Fruit fly (Drosophila melanogaster) whole organism, wandering third instar larva: ENCODE results near the gene Lectin-galC1.

Experiments
- Abd-B ChIP-seq: fragments of >200 bp; optimal IDR thresholded peaks from 2 replicates; lab custom pipeline; 2017; ENCODE audit warnings: missing biosample characterization, missing genetic modification characterization
- CG32264 ChIP-seq: fragments of 200-800 bp; sonication (Bioruptor generic); optimal IDR thresholded peaks from 2 replicates; lab custom pipeline; 2016; ENCODE audit warnings: missing biosample characterization, missing genetic modification characterization
- CG9705 ChIP-seq: fragments of 200-800 bp; sonication (Bioruptor generic); optimal IDR thresholded peaks from 2 replicates; lab custom pipeline; 2018; ENCODE audit warnings: missing biosample characterization, mild to moderate bottlenecking, missing genetic modification characterization
- CrebA ChIP-seq: fragments of 200-800 bp; sonication (Bioruptor generic); optimal IDR thresholded peaks from 2 replicates; lab custom pipeline; 2016; ENCODE audit warnings: missing biosample characterization, mild to moderate bottlenecking, missing genetic modification characterization, borderline replicate concordance
- Dfd ChIP-seq: fragments of >200 bp; optimal IDR thresholded peaks from 2 replicates; lab custom pipeline; 2017; ENCODE audit warnings: missing biosample characterization, missing genetic modification characterization
- Dif ChIP-seq: fragments of 200-275, 200-300 bp; sonication (Bioruptor generic); optimal IDR thresholded peaks from 2 replicates; lab custom pipeline; 2018; ENCODE audit warnings: missing biosample characterization, missing genetic modification characterization; ENCODE audit not compliant: partially characterized antibody
- HLH106 ChIP-seq: fragments of 200-800 bp; optimal IDR thresholded peaks from 3 replicates; lab custom pipeline; 2019; ENCODE audit warnings: missing biosample characterization, mild to moderate bottlenecking, missing genetic modification characterization, moderate library complexity
- Hnf4 ChIP-seq: fragments of 200-800 bp; sonication (Bioruptor generic); optimal IDR thresholded peaks from 2 replicates; lab custom pipeline; 2016; ENCODE audit warnings: missing biosample characterization, mild to moderate bottlenecking, missing genetic modification characterization
- Hr78 ChIP-seq: fragments of >200 bp; optimal IDR thresholded peaks from 2 replicates; lab custom pipeline; 2017; ENCODE audit warnings: missing biosample characterization, missing genetic modification characterization
- Hr83 ChIP-seq: fragments of 200-300 bp; sonication (Bioruptor generic); optimal IDR thresholded peaks from 2 replicates; lab custom pipeline; 2016; ENCODE audit warnings: missing biosample characterization, mild to moderate bottlenecking, missing genetic modification characterization, moderate library complexity; ENCODE audit not compliant: poor library complexity, severe bottlenecking
- Mio ChIP-seq: sonication (Bioruptor generic); optimal IDR thresholded peaks from 2 replicates; lab custom pipeline; 2016; ENCODE audit warnings: missing biosample characterization, missing genetic modification characterization
- Myc ChIP-seq: fragments of >200 bp; optimal IDR thresholded peaks from 2 replicates; lab custom pipeline; 2017
- N ChIP-seq: fragments of >200 bp; optimal IDR thresholded peaks from 2 replicates; lab custom pipeline; 2018; ENCODE audit warnings: missing biosample characterization, missing external identifiers, missing genetic modification characterization
- OdsH ChIP-seq: fragments of 200-800 bp; sonication (Bioruptor generic); optimal IDR thresholded peaks from 2 replicates; lab custom pipeline; 2016; ENCODE audit warnings: missing biosample characterization, mild to moderate bottlenecking, missing genetic modification characterization
- Sp1 ChIP-seq: fragments of 200-800 bp; sonication (Bioruptor generic); optimal IDR thresholded peaks from 3 replicates; lab custom pipeline; 2019; ENCODE audit warnings: missing biosample characterization, mild to moderate bottlenecking, missing genetic modification characterization, moderate library complexity
- Vsx2 ChIP-seq: fragments of 200-300, 225-300 bp; sonication (Bioruptor generic); optimal IDR thresholded peaks from 2 replicates; lab custom pipeline; 2018; ENCODE audit warnings: missing biosample characterization, missing genetic modification characterization; ENCODE audit not compliant: partially characterized antibody
- br ChIP-seq: fragments of 200-800 bp; sonication (Bioruptor generic); optimal IDR thresholded peaks from 2 replicates; lab custom pipeline; 2016; ENCODE audit warnings: missing biosample characterization, missing genetic modification characterization
- brk ChIP-seq: fragments of 200-800 bp; sonication (Bioruptor generic); optimal IDR thresholded peaks from 2 replicates; lab custom pipeline; 2016; ENCODE audit warnings: missing biosample characterization, mild to moderate bottlenecking, missing genetic modification characterization
- dl ChIP-seq, 2 experiments: fragments of 175-275, 200-275 bp in 1 of 2; fragments of 200-275 bp in 1 of 2; sonication (Bioruptor generic); optimal IDR thresholded peaks; lab custom pipeline; 2018; ENCODE audit warnings: mild to moderate bottlenecking in 2 of 2, missing biosample characterization in 2 of 2, missing genetic modification characterization in 2 of 2, moderate library complexity in 2 of 2; ENCODE audit not compliant: partially characterized antibody in 2 of 2, insufficient read depth in 1 of 2
- dmrt93B ChIP-seq: fragments of 200-800 bp; sonication (Bioruptor generic); optimal IDR thresholded peaks from 2 replicates; lab custom pipeline; 2018; ENCODE audit warnings: missing biosample characterization, mild to moderate bottlenecking, missing genetic modification characterization
- dsf ChIP-seq: sonication (Bioruptor generic); optimal IDR thresholded peaks from 2 replicates; lab custom pipeline; 2016; ENCODE audit warnings: missing biosample characterization, missing genetic modification characterization, borderline replicate concordance
- ey ChIP-seq: fragments of 200-800 bp; sonication (Bioruptor generic); optimal IDR thresholded peaks from 2 replicates; lab custom pipeline; 2016; ENCODE audit warnings: missing biosample characterization, missing genetic modification characterization
- foxo ChIP-seq, 2 experiments: fragments of 200-800 bp; sonication (Bioruptor generic); optimal IDR thresholded peaks; 2 replicates in 1 of 2; 3 replicates in 1 of 2; lab custom pipeline; 2016 to 2017; ENCODE audit warnings: missing biosample characterization in 2 of 2, missing genetic modification characterization in 2 of 2
- fru ChIP-seq: fragments of 200-800 bp; sonication (Bioruptor generic); optimal IDR thresholded peaks from 3 replicates; lab custom pipeline; 2016; ENCODE audit warnings: missing biosample characterization, mild to moderate bottlenecking, missing genetic modification characterization
- h ChIP-seq: fragments of 200-800 bp; sonication (Bioruptor generic); optimal IDR thresholded peaks from 3 replicates; lab custom pipeline; 2016; ENCODE audit warnings: missing biosample characterization, mild to moderate bottlenecking, missing genetic modification characterization
- jim ChIP-seq: fragments of 175-275, 200-325 bp; sonication (Bioruptor generic); optimal IDR thresholded peaks from 2 replicates; lab custom pipeline; 2016; ENCODE audit warnings: missing biosample characterization, mild to moderate bottlenecking, missing genetic modification characterization
- lola ChIP-seq: fragments of >200 bp; optimal IDR thresholded peaks from 2 replicates; lab custom pipeline; 2017; ENCODE audit warnings: missing biosample characterization, missing genetic modification characterization
- psq ChIP-seq: fragments of 200-800 bp; sonication (Bioruptor generic); optimal IDR thresholded peaks from 3 replicates; lab custom pipeline; 2017; ENCODE audit warnings: missing biosample characterization, mild to moderate bottlenecking, missing genetic modification characterization, moderate library complexity
- sv ChIP-seq: fragments of 200-800 bp; sonication (Bioruptor generic); optimal IDR thresholded peaks from 3 replicates; lab custom pipeline; 2016; ENCODE audit warnings: missing biosample characterization, missing genetic modification characterization
- tai ChIP-seq: sonication (Bioruptor generic); optimal IDR thresholded peaks from 2 replicates; lab custom pipeline; 2016; ENCODE audit warnings: missing biosample characterization, missing genetic modification characterization
- usp ChIP-seq: fragments of >200 bp; optimal IDR thresholded peaks from 2 replicates; lab custom pipeline; 2017; ENCODE audit warnings: missing biosample characterization, missing genetic modification characterization
- woc ChIP-seq: sonication (Bioruptor generic); optimal IDR thresholded peaks from 2 replicates; lab custom pipeline; 2016; ENCODE audit warnings: missing biosample characterization, mild to moderate bottlenecking, missing genetic modification characterization

Gene Lectin-galC1

DNA sequence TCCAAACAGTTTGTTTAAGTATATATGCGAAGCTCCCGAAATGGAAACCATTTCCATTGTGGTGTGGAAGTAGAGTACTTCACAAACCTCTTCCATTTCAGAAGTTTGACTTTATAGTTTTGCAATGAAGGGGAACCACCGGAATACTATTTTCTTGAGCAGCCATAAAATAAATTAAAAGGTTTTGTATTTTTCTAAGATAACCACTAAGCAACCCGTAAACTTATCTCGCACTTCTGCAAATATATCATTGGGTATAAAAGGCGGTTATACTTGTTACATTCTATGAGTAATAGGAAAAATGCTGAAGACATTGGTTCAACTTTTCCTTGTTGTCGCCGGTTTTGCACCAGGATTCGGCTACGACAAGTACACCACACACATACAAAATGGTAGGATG is 770 bp downstream of the Lectin-galC1 start, which contains the start of gene lectin-37Da:
Gene lectin-37Da, plus strand, starts transcription at position 301 of the 400 bp plus-strand sequence.
- TF ChIP-seq woc (GFP tag; lab: Kevin White, UChicago) (no peak), lola (GFP tag; lab: Kevin White, UChicago) (no peak), Dif (no peak), br (GFP tag; lab: Kevin White, UChicago) (no peak), brk (GFP tag; lab: Kevin White, UChicago) (no peak), tai (GFP tag; lab: Kevin White, UChicago) (no peak), dmrt93B (GFP tag; lab: Kevin White, UChicago) (no peak), Abd-B (GFP tag; lab: Kevin White, UChicago) (no peak), sv (GFP tag; lab: Kevin White, UChicago) (no peak), Hr78 (no peak)
- TF ChIP-seq, all 38 proteins: peak for 0

DNA sequence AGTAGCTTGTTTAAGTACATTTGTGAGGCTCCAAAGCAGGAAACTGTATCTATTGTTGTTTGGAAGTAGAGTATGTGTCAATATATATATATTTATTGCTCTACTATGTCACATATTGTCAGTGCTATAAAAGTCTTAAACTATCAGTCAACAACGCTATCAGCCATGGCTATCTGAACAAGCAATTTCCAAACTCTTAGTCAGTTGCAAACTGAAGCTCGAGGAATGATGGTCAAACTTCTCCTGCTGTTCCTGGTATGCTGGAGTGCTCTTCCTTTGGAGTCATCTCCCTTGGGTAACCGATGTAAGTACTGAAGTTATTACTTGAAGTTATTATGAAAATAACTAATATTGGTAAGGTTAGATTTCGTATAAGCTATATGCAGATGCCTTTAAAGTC is 1.6 kb downstream of the Lectin-galC1 start, which contains the start of gene lectin-37Db:
Gene lectin-37Db, plus strand, starts transcription at position 204 of the 400 bp plus-strand sequence.
- TF ChIP-seq N (GFP tag; lab: Kevin White, UChicago) (no peak), OdsH (no peak), dl (GFP tag; optimal IDR thresholded peaks at IDR 0.05; lab: Kevin White, UChicago; ENCODE audit: insufficient read depth in 1 of 2, partially characterized antibody in 2 of 2) (no peak), CG9705 (GFP tag; lab: Kevin White, UChicago) (no peak), Hr83 (no peak), Abd-B (GFP tag; lab: Kevin White, UChicago) (no peak), psq (no peak), usp (GFP tag; lab: Kevin White, UChicago) (no peak), Vsx2 (GFP tag; lab: Kevin White, UChicago) (no peak), Sp1 (GFP tag; lab: Kevin White, UChicago) (no peak), h (no peak), Hnf4 (GFP tag; lab: Kevin White, UChicago) (no peak), Mio (GFP tag; lab: Kevin White, UChicago) (no peak), Dif (no peak), foxo (GFP tag; optimal IDR thresholded peaks at IDR 0.05; lab: Kevin White, UChicago) (no peak), Dfd (no peak), ey (GFP tag; lab: Kevin White, UChicago) (no peak), Hr78 (no peak)

DNA sequence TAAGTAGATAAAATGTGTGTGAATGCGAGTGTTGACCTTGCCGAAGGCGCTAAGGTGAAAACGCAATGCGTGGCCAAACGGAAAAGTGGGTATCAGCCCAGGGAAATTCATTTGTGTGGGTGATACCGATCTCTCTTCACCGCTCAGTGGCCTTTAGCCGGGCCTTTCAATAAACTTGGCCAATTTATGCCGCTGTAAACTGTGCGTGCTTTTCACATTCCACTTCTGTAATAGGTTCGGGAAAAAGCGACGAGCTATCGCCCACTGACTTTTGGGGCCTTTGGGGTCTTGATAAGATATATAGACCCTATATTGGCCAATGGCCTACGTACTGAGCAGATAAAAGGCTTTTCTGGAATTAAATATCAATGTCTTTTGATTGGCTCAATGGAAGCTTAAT is 4.3 kb downstream of the Lectin-galC1 start:
- TF ChIP-seq ey (GFP tag; lab: Kevin White, UChicago) (no peak), Abd-B (GFP tag; lab: Kevin White, UChicago) (no peak)
- TF ChIP-seq, all 38 proteins: peak for 0

DNA sequence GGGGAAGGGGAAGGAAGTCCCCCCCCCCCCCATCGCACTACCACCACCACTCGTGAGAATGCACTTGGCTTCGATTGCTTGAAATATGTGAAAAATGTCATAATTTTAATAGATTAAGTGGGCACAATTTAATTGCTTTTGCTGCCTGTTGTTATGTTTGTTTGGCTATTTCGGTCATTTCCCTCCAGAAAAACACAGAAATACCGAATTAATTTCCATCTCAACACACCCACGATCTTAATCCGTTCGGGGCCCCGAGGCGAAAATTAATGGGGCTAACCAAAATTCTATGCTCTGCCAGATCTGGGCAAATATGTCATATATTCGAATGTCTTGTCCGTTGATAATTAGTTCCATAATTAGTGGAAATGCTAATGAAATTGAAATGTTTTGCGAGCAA is 5.4 kb downstream of the Lectin-galC1 start:
- TF ChIP-seq fru (no peak), CrebA (GFP tag; lab: Kevin White, UChicago) (no peak), Myc (lab: Kevin White, UChicago) (no peak), Abd-B (GFP tag; lab: Kevin White, UChicago) (no peak), dsf (no peak), Hr83 (no peak), dl (GFP tag; optimal IDR thresholded peaks at IDR 0.05; lab: Kevin White, UChicago; ENCODE audit: insufficient read depth in 1 of 2, partially characterized antibody in 2 of 2) (no peak), brk (GFP tag; lab: Kevin White, UChicago) (no peak), HLH106 (tag; lab: Kevin White, UChicago) (no peak), lola (GFP tag; lab: Kevin White, UChicago) (no peak), jim (GFP tag; lab: Kevin White, UChicago) (no peak), Hr78 (no peak), Sp1 (GFP tag; lab: Kevin White, UChicago) (no peak), foxo (GFP tag; optimal IDR thresholded peaks at IDR 0.05; lab: Kevin White, UChicago) (no peak), CG32264 (GFP tag; lab: Kevin White, UChicago) (no peak)
- TF ChIP-seq, all 38 proteins: peak for 0
